Fruit fly (Drosophila melanogaster) whole organism, embryonic: ENCODE data around the gene CG44362.
A peak's percentile ranks its signal among the peaks of the same experiment; 100 is the strongest.

Source experiments
- B-H2 ChIP-seq: fragments of 200-800 bp; sonication (Bioruptor generic); optimal IDR thresholded peaks from 2 replicates; lab custom pipeline; 2018; ENCODE audit warnings: missing biosample characterization, mild to moderate bottlenecking, missing genetic modification characterization
- Bgb ChIP-seq: fragments of 200-800 bp; sonication (Bioruptor generic); IDR thresholded peaks from 2 replicates; pipeline ENCODE4 v1.3.6; 2022; ENCODE audit warnings: missing biosample characterization, missing genetic modification characterization; ENCODE audit not compliant: partially characterized antibody
- CG11093 ChIP-seq: fragments of 200-800 bp; sonication (Bioruptor generic); IDR thresholded peaks from 3 replicates; pipeline ENCODE4 v1.3.6; 2022; ENCODE audit warnings: missing biosample characterization, missing genetic modification characterization
- CG11247 ChIP-seq: fragments of 200-800 bp; sonication (Bioruptor generic); IDR thresholded peaks from 2 replicates; pipeline ENCODE4 v1.3.6; 2022; ENCODE audit warnings: missing biosample characterization, missing genetic modification characterization
- CG12659 ChIP-seq: fragments of 200-800 bp; sonication (Bioruptor generic); optimal IDR thresholded peaks from 3 replicates; lab custom pipeline; 2017; ENCODE audit warnings: mild to moderate bottlenecking, missing biosample characterization, missing genetic modification reagents, missing genetic modification characterization
- CG12744 ChIP-seq: fragments of 200-800 bp; sonication (Bioruptor generic); optimal IDR thresholded peaks from 2 replicates; lab custom pipeline; 2016; ENCODE audit warnings: missing biosample characterization, missing genetic modification characterization
- CG13123 ChIP-seq: fragments of 200-800 bp; sonication (Bioruptor generic); optimal IDR thresholded peaks from 2 replicates; lab custom pipeline; 2016; ENCODE audit warnings: missing biosample characterization, missing genetic modification characterization
- CG13287 ChIP-seq: fragments of 200-800 bp; sonication (Bioruptor generic); IDR thresholded peaks from 2 replicates; pipeline ENCODE4 v1.3.6; 2022; ENCODE audit warnings: missing biosample characterization, missing genetic modification characterization; ENCODE audit not compliant: partially characterized antibody
- CG13624 ChIP-seq: fragments of 200-800 bp; sonication (Bioruptor generic); optimal IDR thresholded peaks from 2 replicates; lab custom pipeline; 2016; ENCODE audit warnings: missing biosample characterization, missing genetic modification characterization
- CG14014 ChIP-seq: fragments of 200-800 bp; sonication (Bioruptor generic); IDR thresholded peaks from 2 replicates; pipeline ENCODE4 v1.3.6; 2022; ENCODE audit warnings: missing biosample characterization, missing genetic modification characterization
- CG14965 ChIP-seq: fragments of 200-800 bp; sonication (Bioruptor generic); optimal IDR thresholded peaks from 2 replicates; lab custom pipeline; 2016; ENCODE audit warnings: missing biosample characterization, missing genetic modification characterization, borderline replicate concordance
- CG1647 ChIP-seq: fragments of 200-800 bp; sonication (Bioruptor generic); optimal IDR thresholded peaks from 3 replicates; lab custom pipeline; 2016; ENCODE audit warnings: missing biosample characterization, missing genetic modification characterization
- CG17385 ChIP-seq: fragments of 200-800 bp; sonication (Bioruptor generic); optimal IDR thresholded peaks from 3 replicates; lab custom pipeline; 2018; ENCODE audit warnings: missing biosample characterization, mild to moderate bottlenecking, missing genetic modification characterization
- CG18764 ChIP-seq: fragments of 200-800 bp; sonication (Bioruptor generic); optimal IDR thresholded peaks from 3 replicates; lab custom pipeline; 2016; ENCODE audit warnings: missing biosample characterization, missing genetic modification characterization
- CG3281 ChIP-seq: fragments of 200-800 bp; sonication (Bioruptor generic); optimal IDR thresholded peaks from 3 replicates; lab custom pipeline; 2017; ENCODE audit warnings: missing biosample characterization, mild to moderate bottlenecking, missing genetic modification characterization
- CG3726 ChIP-seq: fragments of 200-800 bp; sonication (Bioruptor generic); IDR thresholded peaks from 3 replicates; pipeline ENCODE4, ENCODE4 v1.3.6; 2022; ENCODE audit warnings: missing biosample characterization, missing genetic modification characterization
- CG5180 ChIP-seq: fragments of 200-800 bp; sonication (Bioruptor generic); optimal IDR thresholded peaks from 3 replicates; lab custom pipeline; 2017; ENCODE audit warnings: missing biosample characterization, missing genetic modification characterization, mild to moderate bottlenecking, moderate library complexity, missing genetic modification reagents
- CG6254 ChIP-seq: fragments of 200-800 bp; sonication (Bioruptor generic); optimal IDR thresholded peaks from 3 replicates; lab custom pipeline; 2017; ENCODE audit warnings: mild to moderate bottlenecking, missing biosample characterization, missing genetic modification reagents, missing genetic modification characterization
- CG6272 ChIP-seq: fragments of 200-800 bp; sonication (Bioruptor generic); IDR thresholded peaks from 2 replicates; pipeline ENCODE4 v1.3.6; 2022; ENCODE audit warnings: missing biosample characterization, missing genetic modification characterization
- CG7745 ChIP-seq: fragments of 200-800 bp; sonication (Bioruptor generic); optimal IDR thresholded peaks from 2 replicates; lab custom pipeline; 2018; ENCODE audit warnings: missing biosample characterization, mild to moderate bottlenecking, missing genetic modification characterization, moderate library complexity
- CG7839 ChIP-seq: fragments of 200-800 bp; sonication (Bioruptor generic); optimal IDR thresholded peaks from 3 replicates; lab custom pipeline; 2018; ENCODE audit warnings: missing biosample characterization, mild to moderate bottlenecking, missing genetic modification characterization, moderate library complexity
- CG8359 ChIP-seq: fragments of 200-800 bp; sonication (Bioruptor generic); optimal IDR thresholded peaks from 2 replicates; lab custom pipeline; 2017; ENCODE audit warnings: missing biosample characterization, mild to moderate bottlenecking, missing genetic modification characterization, borderline replicate concordance
- Dbx ChIP-seq: fragments of 200-800 bp; sonication (Bioruptor generic); IDR thresholded peaks from 3 replicates; pipeline ENCODE4 v1.3.6; 2022; ENCODE audit warnings: missing biosample characterization, missing genetic modification characterization
- Dip3 ChIP-seq: fragments of 200-800 bp; sonication (Bioruptor generic); optimal IDR thresholded peaks from 3 replicates; lab custom pipeline; 2016; ENCODE audit warnings: missing biosample characterization, missing genetic modification characterization
- Ets65A ChIP-seq: fragments of 200-800 bp; sonication (Bioruptor generic); peaks from one replicate; lab custom pipeline; 2016; ENCODE audit warnings: missing biosample characterization, missing genetic modification characterization
- Fer2 ChIP-seq: fragments of 200-800 bp; sonication (Bioruptor generic); optimal IDR thresholded peaks from 2 replicates; lab custom pipeline; 2018; ENCODE audit warnings: missing biosample characterization, mild to moderate bottlenecking, missing genetic modification characterization, moderate library complexity
- HmgD ChIP-seq: fragments of 200-800 bp; sonication (Bioruptor generic); optimal IDR thresholded peaks from 3 replicates; lab custom pipeline; 2016; ENCODE audit warnings: missing biosample characterization, missing genetic modification characterization
- Lhr ChIP-seq: fragments of 200-800 bp; sonication (Bioruptor generic); optimal IDR thresholded peaks from 3 replicates; lab custom pipeline; 2017; ENCODE audit warnings: mild to moderate bottlenecking, missing biosample characterization, missing genetic modification reagents, missing genetic modification characterization
- MTF-1 ChIP-seq: fragments of 200-800 bp; sonication (Bioruptor generic); optimal IDR thresholded peaks from 2 replicates; lab custom pipeline; 2018; ENCODE audit warnings: missing biosample characterization, mild to moderate bottlenecking, missing genetic modification characterization, borderline replicate concordance
- Med ChIP-seq: fragments of 200-800 bp; sonication (Bioruptor generic); peaks from one replicate; lab custom pipeline; 2016; ENCODE audit warnings: missing biosample characterization, missing genetic modification characterization, mild to moderate bottlenecking, inconsistent platforms, moderate library complexity
- NK7.1 ChIP-seq: fragments of 200-800 bp; sonication (Bioruptor generic); optimal IDR thresholded peaks from 3 replicates; lab custom pipeline; 2016; ENCODE audit warnings: missing biosample characterization, missing genetic modification characterization
- Nf-YC ChIP-seq: fragments of 200-800 bp; optimal IDR thresholded peaks from 3 replicates; lab custom pipeline; 2019; ENCODE audit warnings: missing biosample characterization, mild to moderate bottlenecking, missing genetic modification characterization, moderate library complexity
- Pdp1 ChIP-seq, 2 experiments: fragments of 200-800 bp; sonication (Bioruptor generic); optimal IDR thresholded peaks; 3 replicates each; lab custom pipeline; 2016; ENCODE audit warnings: missing biosample characterization in 2 of 2, missing genetic modification characterization in 2 of 2, mild to moderate bottlenecking in 1 of 2, moderate library complexity in 1 of 2
- Ptx1 ChIP-seq: fragments of 200-800 bp; sonication (Bioruptor generic); IDR thresholded peaks from 2 replicates; pipeline ENCODE4 v1.3.6; 2022; ENCODE audit warnings: missing biosample characterization, missing genetic modification characterization
- Rfx ChIP-seq: fragments of 200-800 bp; sonication (Bioruptor generic); IDR thresholded peaks from 2 replicates; pipeline ENCODE4 v1.3.6; 2022; ENCODE audit warnings: missing biosample characterization, missing genetic modification characterization
- Sry-δ ChIP-seq: fragments of 200-800 bp; sonication (Bioruptor generic); optimal IDR thresholded peaks from 2 replicates; lab custom pipeline; 2016; ENCODE audit warnings: missing biosample characterization, missing genetic modification characterization
- Stat92E ChIP-seq, 3 experiments: fragments of >200 bp in 2 of 3; fragments of 200-800 bp in 1 of 3; sonication (Bioruptor generic) in 1 of 3; optimal IDR thresholded peaks; 2 replicates each; lab custom pipeline; 2017 to 2019; ENCODE audit warnings: missing biosample characterization in 3 of 3, missing genetic modification characterization in 3 of 3, mild to moderate bottlenecking in 1 of 3, moderate library complexity in 1 of 3
- Vsx1 ChIP-seq: fragments of 200-800 bp; sonication (Bioruptor generic); optimal IDR thresholded peaks from 2 replicates; lab custom pipeline; 2017; ENCODE audit warnings: missing biosample characterization, mild to moderate bottlenecking, missing genetic modification characterization, missing genetic modification reagents
- gcm ChIP-seq: fragments of 200-800 bp; sonication (Bioruptor generic); optimal IDR thresholded peaks from 2 replicates; lab custom pipeline; 2019; ENCODE audit warnings: missing biosample characterization, mild to moderate bottlenecking, missing genetic modification characterization, moderate library complexity
- ham ChIP-seq: fragments of 200-800 bp; sonication (Bioruptor generic); IDR thresholded peaks from 2 replicates; pipeline ENCODE4 v1.3.6; 2022; ENCODE audit warnings: missing biosample characterization, missing genetic modification characterization
- kah ChIP-seq: fragments of 200-800 bp; sonication (Bioruptor generic); optimal IDR thresholded peaks from 2 replicates; lab custom pipeline; 2018; ENCODE audit warnings: missing biosample characterization, mild to moderate bottlenecking, missing genetic modification characterization
- maf-S ChIP-seq: fragments of 200-800 bp; sonication (Bioruptor generic); optimal IDR thresholded peaks from 2 replicates; lab custom pipeline; 2016; ENCODE audit warnings: missing biosample characterization, missing genetic modification characterization
- mirr ChIP-seq: fragments of 200-800 bp; sonication (Bioruptor generic); optimal IDR thresholded peaks from 3 replicates; lab custom pipeline; 2018; ENCODE audit warnings: missing biosample characterization, mild to moderate bottlenecking, missing genetic modification characterization
- mld ChIP-seq: fragments of 200-800 bp; sonication (Bioruptor generic); IDR thresholded peaks from 3 replicates; pipeline ENCODE4 v1.3.6; 2022; ENCODE audit warnings: missing biosample characterization, missing genetic modification characterization; ENCODE audit not compliant: partially characterized antibody
- nerfin-1 ChIP-seq: fragments of 200-800 bp; sonication (Bioruptor generic); optimal IDR thresholded peaks from 3 replicates; lab custom pipeline; 2019; ENCODE audit warnings: missing biosample characterization, mild to moderate bottlenecking, missing genetic modification characterization, moderate library complexity
- pnt ChIP-seq: fragments of 200-800 bp; sonication (Bioruptor generic); optimal IDR thresholded peaks from 3 replicates; lab custom pipeline; 2016; ENCODE audit warnings: missing biosample characterization, missing genetic modification characterization
- sug ChIP-seq: fragments of 200-800 bp; optimal IDR thresholded peaks from 2 replicates; lab custom pipeline; 2019; ENCODE audit warnings: missing biosample characterization, mild to moderate bottlenecking, missing genetic modification characterization, moderate library complexity
- vvl ChIP-seq: fragments of 200-800 bp; sonication (Bioruptor generic); IDR thresholded peaks from 2 replicates; pipeline ENCODE4 v1.3.6; 2022; ENCODE audit warnings: missing biosample characterization, missing genetic modification characterization

CG44362 gene

dm6 chr3L:11416495-11417272, 19.3 kb downstream of the CG44362 start (continued):
- TF ChIP-seq CG6272 (GFP tag; lab: Robert Waterston, UW) (peak; percentile 81), CG11247 (peak; percentile 87), MTF-1 (GFP tag; lab: Kevin White, UChicago) (peak; percentile 77), gcm (GFP tag; lab: Kevin White, UChicago) (peak; percentile 56), Lhr (peak; percentile 76), kah (GFP tag; lab: Kevin White, UChicago) (peak; percentile 73), CG14014 (GFP tag; lab: Robert Waterston, UW) (peak; percentile 76), CG3726 (GFP tag; lab: Robert Waterston, UW) (peak; percentile 95), CG7745 (tag; lab: Kevin White, UChicago) (peak; percentile 23), CG13624 (GFP tag; lab: Kevin White, UChicago) (peak; percentile 71), CG5180 (GFP tag; lab: Kevin White, UChicago) (peak; percentile 64), pnt (GFP tag; lab: Kevin White, UChicago) (peak; percentile 92), HmgD (GFP tag; lab: Kevin White, UChicago) (peak; percentile 28), Nf-YC (tag; lab: Kevin White, UChicago) (no peak), Rfx (GFP tag; lab: Robert Waterston, UW) (peak; percentile 81), Sry-δ (peak; percentile 61), CG1647 (GFP tag; lab: Kevin White, UChicago) (peak; percentile 80), Stat92E (GFP tag; optimal IDR thresholded peaks at IDR 0.05; lab: Kevin White, UChicago) (peak in 1 of 3 experiments; percentile 66), Fer2 (tag; lab: Kevin White, UChicago) (peak; percentile 5), mirr (peak; percentile 39), Dip3 (GFP tag; lab: Kevin White, UChicago) (no peak), CG13287 (GFP tag; lab: Robert Waterston, UW) (no peak), Ets65A (GFP tag; lab: Kevin White, UChicago) (peak; percentile 96), CG8359 (peak; percentile 69), Ptx1 (peak; percentile 92), CG18764 (GFP tag; lab: Kevin White, UChicago) (peak; percentile 89), CG6254 (peak; percentile 76), B-H2 (GFP tag; lab: Kevin White, UChicago) (no peak), Bgb (GFP tag; lab: Robert Waterston, UW) (no peak), CG13123 (GFP tag; lab: Kevin White, UChicago) (peak; percentile 71), CG14965 (GFP tag; lab: Kevin White, UChicago) (peak; percentile 75), CG3281 (no peak), Med (peak; percentile 95), NK7.1 (GFP tag; lab: Kevin White, UChicago) (peak; percentile 43), CG12744 (GFP tag; lab: Kevin White, UChicago) (peak; percentile 47), CG7839 (tag; lab: Kevin White, UChicago) (peak; percentile 80), mld (no peak), CG11093 (GFP tag; lab: Robert Waterston, UW) (peak; percentile 89), sug (tag; lab: Kevin White, UChicago) (no peak), CG12659 (GFP tag; lab: Kevin White, UChicago) (peak; percentile 10), Dbx (GFP tag; lab: Robert Waterston, UW) (peak; percentile 59), CG17385 (peak; percentile 63), Vsx1 (GFP tag; lab: Kevin White, UChicago) (peak; percentile 88), ham (GFP tag; lab: Robert Waterston, UW) (0 out of 2 replicates have a peak, but pooled peaks have one; percentile 42), maf-S (GFP tag; lab: Kevin White, UChicago) (peak; percentile 81), vvl (peak; percentile 98), nerfin-1 (peak; percentile 71), Pdp1 (GFP tag; optimal IDR thresholded peaks at IDR 0.05; lab: Kevin White, UChicago) (peak; percentile 83 to 84)
